Worm (Caenorhabditis elegans): ENCODE results near the gene cat-4.

cat-4 gene

ce11 chrV:10578938-10579337 is 14.3 kb downstream of the cat-4 start, which contains the start of the genes erh-1 and lpd-9:
TSS of gene erh-1 (minus strand) at chrV:10579141.
TSS of gene lpd-9 (plus strand) at chrV:10579305.
- TF ChIP-seq lin-11 (tag; optimal IDR thresholded peaks at IDR 0.05): no peak
- no peak for TF ChIP-seq syd-9 (tag; optimal IDR thresholded peaks at IDR 0.05)
- no peak for TF ChIP-seq ahr-1 (tag; optimal IDR thresholded peaks at IDR 0.05)
- TF ChIP-seq ttx-3 (tag; optimal IDR thresholded peaks at IDR 0.05): no peak
- TF ChIP-seq hlh-30 (tag; optimal IDR thresholded peaks at IDR 0.05; ENCODE audit: insufficient read depth): no peak
- no peak for TF ChIP-seq tbx-7 (tag; optimal IDR thresholded peaks at IDR 0.05)
- TF ChIP-seq unc-3 (GFP tag; conservative IDR thresholded peaks at IDR 0.05): no peak
- no peak for TF ChIP-seq unc-3 (tag; optimal IDR thresholded peaks at IDR 0.05)
- no peak for TF ChIP-seq hlh-13 (GFP tag; optimal IDR thresholded peaks at IDR 0.05)
- no peak for TF ChIP-seq eyg-1 (tag; optimal IDR thresholded peaks at IDR 0.05)
- no peak for TF ChIP-seq fkh-10 (GFP tag; optimal IDR thresholded peaks at IDR 0.05)
- TF ChIP-seq fkh-6 (tag; optimal IDR thresholded peaks at IDR 0.05): no peak
- peak; percentile 8 for TF ChIP-seq zip-5 (tag; optimal IDR thresholded peaks at IDR 0.05)
- peak; percentile 37 for TF ChIP-seq ceh-2 (tag; optimal IDR thresholded peaks at IDR 0.05)
- no peak for TF ChIP-seq ceh-6 (GFP tag; optimal IDR thresholded peaks at IDR 0.05)
- peak; percentile 20 for TF ChIP-seq ceh-18 (tag; optimal IDR thresholded peaks at IDR 0.05)
- TF ChIP-seq pros-1 (tag; optimal IDR thresholded peaks at IDR 0.05): no peak
- TF ChIP-seq ceh-30 (tag; optimal IDR thresholded peaks at IDR 0.05): no peak
- TF ChIP-seq K09A11.1 (tag; optimal IDR thresholded peaks at IDR 0.05; ENCODE audit: insufficient read depth): no peak
- no peak for TF ChIP-seq mec-3 (tag; optimal IDR thresholded peaks at IDR 0.05; ENCODE audit: borderline replicate concordance)
- TF ChIP-seq Y22D7AL.16 (tag; optimal IDR thresholded peaks at IDR 0.05): peak; percentile 11
- no peak for TF ChIP-seq dmd-4 (tag; optimal IDR thresholded peaks at IDR 0.05; ENCODE audit: borderline replicate concordance)
- TF ChIP-seq dve-1 (tag; optimal IDR thresholded peaks at IDR 0.05): no peak
- TF ChIP-seq ceh-31 (tag; optimal IDR thresholded peaks at IDR 0.05): no peak
- no peak for TF ChIP-seq madf-2 (tag; optimal IDR thresholded peaks at IDR 0.05)
- no peak for TF ChIP-seq fax-1 (tag; optimal IDR thresholded peaks at IDR 0.05)
- TF ChIP-seq C38D4.7 (GFP tag; optimal IDR thresholded peaks at IDR 0.05): no peak
- TF ChIP-seq pag-3 (tag; optimal IDR thresholded peaks at IDR 0.05; ENCODE audit: borderline replicate concordance): no peak
- TF ChIP-seq T23F11.4 (GFP tag; optimal IDR thresholded peaks at IDR 0.05): no peak
- TF ChIP-seq che-1 (tag; optimal IDR thresholded peaks at IDR 0.05): peak; percentile 26
- TF ChIP-seq sox-4 (tag; optimal IDR thresholded peaks at IDR 0.05): no peak
- no peak for TF ChIP-seq pha-2 (tag; optimal IDR thresholded peaks at IDR 0.05)
- TF ChIP-seq pqm-1 (tag; optimal IDR thresholded peaks at IDR 0.05): no peak
- TF ChIP-seq pha-4 (tag; optimal IDR thresholded peaks at IDR 0.05): no peak
- no peak for TF ChIP-seq ets-4 (tag; optimal IDR thresholded peaks at IDR 0.05)
- TF ChIP-seq ceh-24 (tag; optimal IDR thresholded peaks at IDR 0.05): no peak
- TF ChIP-seq ceh-19 (GFP tag; optimal IDR thresholded peaks at IDR 0.05): no peak
- no peak for TF ChIP-seq gmeb-2 (tag; optimal IDR thresholded peaks at IDR 0.05)
- TF ChIP-seq ceh-45 (GFP tag; IDR thresholded peaks at IDR 0.05): no peak
- no peak for TF ChIP-seq F13H6.1 (tag; optimal IDR thresholded peaks at IDR 0.05)
- TF ChIP-seq ref-2 (tag; optimal IDR thresholded peaks at IDR 0.05): peak; percentile 25
- no peak for TF ChIP-seq hlh-6 (tag; optimal IDR thresholded peaks at IDR 0.05)
- no peak for TF ChIP-seq ceh-48 (tag; optimal IDR thresholded peaks at IDR 0.05)
- TF ChIP-seq pax-1 (tag; optimal IDR thresholded peaks at IDR 0.05): peak; percentile 12
- no peak for TF ChIP-seq hlh-8 (tag; optimal IDR thresholded peaks at IDR 0.05)
- TF ChIP-seq npax-4 (tag; optimal IDR thresholded peaks at IDR 0.05): no peak
- TF ChIP-seq lim-6 (tag; optimal IDR thresholded peaks at IDR 0.05): no peak
- TF ChIP-seq ztf-16 (tag; optimal IDR thresholded peaks at IDR 0.05): peak; percentile 29
- TF ChIP-seq C08G9.2 (tag; optimal IDR thresholded peaks at IDR 0.05): no peak
- no peak for TF ChIP-seq ceh-9 (tag; optimal IDR thresholded peaks at IDR 0.05)
- TF ChIP-seq sox-2 (GFP tag; IDR thresholded peaks at IDR 0.05): no peak
- TF ChIP-seq K02D7.2 (tag; optimal IDR thresholded peaks at IDR 0.05): no peak
- peak; percentile 44 for TF ChIP-seq nfya-1 (tag; optimal IDR thresholded peaks at IDR 0.05)
- TF ChIP-seq sdc-2 (tag; optimal IDR thresholded peaks at IDR 0.05): no peak

Measured in whole organism, late embryonic.